Fruit fly (Drosophila melanogaster) whole organism, embryonic: ENCODE results near the gene DEF8.

Experiments
- ATbp ChIP-seq: fragments of 200-800 bp; sonication (Bioruptor generic); optimal IDR thresholded peaks from 2 replicates; lab custom pipeline; 2017; ENCODE audit warnings: missing biosample characterization, mild to moderate bottlenecking, missing genetic modification characterization, missing genetic modification reagents
- Aef1 ChIP-seq: fragments of 200-800 bp; sonication (Bioruptor generic); IDR thresholded peaks from 3 replicates; pipeline ENCODE4 v1.3.6; 2022; ENCODE audit warnings: missing biosample characterization, missing genetic modification characterization
- Blimp-1 ChIP-seq: fragments of 200-800 bp; sonication (Bioruptor generic); optimal IDR thresholded peaks from 3 replicates; lab custom pipeline; 2018; ENCODE audit warnings: missing biosample characterization, missing genetic modification characterization, mild to moderate bottlenecking, moderate library complexity, missing genetic modification reagents
- CG12391 ChIP-seq: fragments of 200-800 bp; sonication (Bioruptor generic); optimal IDR thresholded peaks from 3 replicates; lab custom pipeline; 2018; ENCODE audit warnings: missing biosample characterization, mild to moderate bottlenecking, missing genetic modification characterization, moderate library complexity
- CG12769 ChIP-seq: fragments of 200-800 bp; sonication (Bioruptor generic); optimal IDR thresholded peaks from 2 replicates; lab custom pipeline; 2019; ENCODE audit warnings: missing biosample characterization, mild to moderate bottlenecking, missing genetic modification characterization, moderate library complexity
- CG13296 ChIP-seq: fragments of 200-800 bp; sonication (Bioruptor generic); optimal IDR thresholded peaks from 3 replicates; lab custom pipeline; 2018; ENCODE audit warnings: missing biosample characterization, mild to moderate bottlenecking, missing genetic modification characterization
- CG13775 ChIP-seq: fragments of 200-800 bp; sonication (Bioruptor generic); optimal IDR thresholded peaks from 3 replicates; lab custom pipeline; 2017; ENCODE audit warnings: missing biosample characterization, mild to moderate bottlenecking, missing genetic modification characterization
- CG14710 ChIP-seq: fragments of 200-800 bp; sonication (Bioruptor generic); optimal IDR thresholded peaks from 3 replicates; lab custom pipeline; 2019; ENCODE audit warnings: missing biosample characterization, mild to moderate bottlenecking, missing genetic modification characterization, moderate library complexity
- CG14965 ChIP-seq: fragments of 200-800 bp; sonication (Bioruptor generic); optimal IDR thresholded peaks from 2 replicates; lab custom pipeline; 2016; ENCODE audit warnings: missing biosample characterization, missing genetic modification characterization, borderline replicate concordance
- CG15479 ChIP-seq: fragments of 200-800 bp; sonication (Bioruptor generic); optimal IDR thresholded peaks from 3 replicates; lab custom pipeline; 2019; ENCODE audit warnings: missing biosample characterization, mild to moderate bottlenecking, missing genetic modification characterization, moderate library complexity
- CG18262 ChIP-seq: fragments of 200-800 bp; optimal IDR thresholded peaks from 3 replicates; lab custom pipeline; 2019; ENCODE audit warnings: missing biosample characterization, mild to moderate bottlenecking, missing genetic modification characterization, moderate library complexity
- CG18476 ChIP-seq: fragments of 200-800 bp; sonication (Bioruptor generic); optimal IDR thresholded peaks from 2 replicates; lab custom pipeline; 2016; ENCODE audit warnings: missing biosample characterization, mild to moderate bottlenecking, missing genetic modification characterization
- CG2712 ChIP-seq: fragments of 200-800 bp; optimal IDR thresholded peaks from 3 replicates; lab custom pipeline; 2019; ENCODE audit warnings: missing biosample characterization, mild to moderate bottlenecking, missing genetic modification characterization, moderate library complexity
- CG31441 ChIP-seq: fragments of 200-800 bp; sonication (Bioruptor generic); IDR thresholded peaks from 2 replicates; pipeline ENCODE4 v1.3.6; 2022; ENCODE audit warnings: missing biosample characterization, missing genetic modification characterization
- CG33557 ChIP-seq: fragments of 200-800 bp; sonication (Bioruptor generic); optimal IDR thresholded peaks from 2 replicates; lab custom pipeline; 2019; ENCODE audit warnings: missing biosample characterization, mild to moderate bottlenecking, missing genetic modification characterization, moderate library complexity
- CG7271 ChIP-seq: fragments of 200-800 bp; sonication (Bioruptor generic); optimal IDR thresholded peaks from 2 replicates; lab custom pipeline; 2018; ENCODE audit warnings: missing biosample characterization, mild to moderate bottlenecking, missing genetic modification characterization, moderate library complexity
- CG8388 ChIP-seq: fragments of 200-800 bp; sonication (Bioruptor generic); optimal IDR thresholded peaks from 2 replicates; lab custom pipeline; 2019; ENCODE audit warnings: missing biosample characterization, mild to moderate bottlenecking, missing genetic modification characterization, moderate library complexity
- CG8924 ChIP-seq: fragments of 200-800 bp; optimal IDR thresholded peaks from 3 replicates; lab custom pipeline; 2019; ENCODE audit warnings: missing biosample characterization, mild to moderate bottlenecking, missing genetic modification characterization, moderate library complexity
- CG9727 ChIP-seq: fragments of 200-800 bp; sonication (Bioruptor generic); optimal IDR thresholded peaks from 3 replicates; lab custom pipeline; 2017; ENCODE audit warnings: missing biosample characterization, mild to moderate bottlenecking, missing genetic modification characterization
- CoRest ChIP-seq: fragments of 200-800 bp; sonication (Bioruptor generic); optimal IDR thresholded peaks from 3 replicates; lab custom pipeline; 2018; ENCODE audit warnings: missing biosample characterization, mild to moderate bottlenecking, missing genetic modification characterization, moderate library complexity
- Dll ChIP-seq: fragments of 200-800 bp; sonication (Bioruptor generic); IDR thresholded peaks from 4 replicates; pipeline ENCODE4 v1.3.6; 2022; ENCODE audit warnings: missing biosample characterization, missing genetic modification characterization; ENCODE audit not compliant: partially characterized antibody
- Drgx ChIP-seq: fragments of 200-800 bp; sonication (Bioruptor generic); IDR thresholded peaks from 2 replicates; pipeline ENCODE4 v1.3.6; 2022; ENCODE audit warnings: missing biosample characterization, missing genetic modification characterization
- HLH3B ChIP-seq: fragments of 200-800 bp; sonication (Bioruptor generic); IDR thresholded peaks from 2 replicates; pipeline ENCODE4 v1.3.6; 2022; ENCODE audit warnings: missing biosample characterization, missing genetic modification characterization
- Hey ChIP-seq: fragments of 200-800 bp; sonication (Bioruptor generic); optimal IDR thresholded peaks from 3 replicates; lab custom pipeline; 2018; ENCODE audit warnings: missing biosample characterization, mild to moderate bottlenecking, missing genetic modification characterization
- Hr3 ChIP-seq: fragments of 200-800 bp; sonication (Bioruptor generic); optimal IDR thresholded peaks from 3 replicates; lab custom pipeline; 2016; ENCODE audit warnings: missing biosample characterization, missing genetic modification characterization
- Lpt ChIP-seq: fragments of >200 bp; optimal IDR thresholded peaks from 2 replicates; lab custom pipeline; 2018; ENCODE audit warnings: missing biosample characterization, missing genetic modification characterization
- Oli ChIP-seq: fragments of 200-800 bp; sonication (Bioruptor generic); optimal IDR thresholded peaks from 2 replicates; lab custom pipeline; 2018; ENCODE audit warnings: missing biosample characterization, mild to moderate bottlenecking, missing genetic modification characterization, moderate library complexity
- PHDP ChIP-seq: fragments of 200-800 bp; sonication (Bioruptor generic); optimal IDR thresholded peaks from 3 replicates; lab custom pipeline; 2018; ENCODE audit warnings: missing biosample characterization, mild to moderate bottlenecking, missing genetic modification characterization, moderate library complexity
- Sox100B ChIP-seq: fragments of 200-800 bp; sonication (Bioruptor generic); optimal IDR thresholded peaks from 3 replicates; lab custom pipeline; 2018; ENCODE audit warnings: missing biosample characterization, mild to moderate bottlenecking, missing genetic modification characterization
- Sox102F ChIP-seq: fragments of 200-800 bp; sonication (Bioruptor generic); optimal IDR thresholded peaks from 2 replicates; lab custom pipeline; 2018; ENCODE audit warnings: missing biosample characterization, mild to moderate bottlenecking, missing genetic modification characterization, moderate library complexity
- Sry-δ ChIP-seq: fragments of 200-800 bp; sonication (Bioruptor generic); optimal IDR thresholded peaks from 2 replicates; lab custom pipeline; 2016; ENCODE audit warnings: missing biosample characterization, missing genetic modification characterization
- YL-1 ChIP-seq: fragments of 200-800 bp; sonication (Bioruptor generic); optimal IDR thresholded peaks from 3 replicates; lab custom pipeline; 2017; ENCODE audit warnings: missing biosample characterization, mild to moderate bottlenecking, missing genetic modification characterization
- bsh ChIP-seq, 2 experiments: fragments of 200-800 bp; sonication (Bioruptor generic); optimal IDR thresholded peaks; 2 replicates each; lab custom pipeline; 2017 to 2018; ENCODE audit warnings: mild to moderate bottlenecking in 2 of 2, missing biosample characterization in 2 of 2, missing genetic modification characterization in 2 of 2, moderate library complexity in 1 of 2
- dm ChIP-seq: fragments of 200-800 bp; sonication (Bioruptor generic); optimal IDR thresholded peaks from 3 replicates; lab custom pipeline; 2016; ENCODE audit warnings: missing biosample characterization, missing genetic modification characterization
- gcm ChIP-seq: fragments of 200-800 bp; sonication (Bioruptor generic); optimal IDR thresholded peaks from 2 replicates; lab custom pipeline; 2019; ENCODE audit warnings: missing biosample characterization, mild to moderate bottlenecking, missing genetic modification characterization, moderate library complexity
- gem ChIP-seq: fragments of 200-800 bp; sonication (Bioruptor generic); optimal IDR thresholded peaks from 2 replicates; lab custom pipeline; 2019; ENCODE audit warnings: missing biosample characterization, mild to moderate bottlenecking, missing genetic modification characterization, moderate library complexity
- ham ChIP-seq: fragments of 200-800 bp; sonication (Bioruptor generic); IDR thresholded peaks from 2 replicates; pipeline ENCODE4 v1.3.6; 2022; ENCODE audit warnings: missing biosample characterization, missing genetic modification characterization
- hth ChIP-seq: fragments of >200 bp; optimal IDR thresholded peaks from 2 replicates; lab custom pipeline; 2017; ENCODE audit warnings: inconsistent platforms
- ind ChIP-seq: fragments of 200-800 bp; sonication (Bioruptor generic); optimal IDR thresholded peaks from 3 replicates; lab custom pipeline; 2016; ENCODE audit warnings: missing biosample characterization, missing genetic modification characterization
- klu ChIP-seq: fragments of 200-800 bp; sonication (Bioruptor generic); IDR thresholded peaks from 2 replicates; pipeline ENCODE4 v1.3.6; 2022; ENCODE audit warnings: missing biosample characterization, missing genetic modification characterization
- lola ChIP-seq, 3 experiments: fragments of >200 bp in 2 of 3; fragments of 200-800 bp in 1 of 3; sonication (Bioruptor generic) in 1 of 3; optimal IDR thresholded peaks; 2 replicates each; lab custom pipeline; 2017 to 2019; ENCODE audit warnings: missing biosample characterization in 3 of 3, missing genetic modification characterization in 3 of 3, mild to moderate bottlenecking in 1 of 3, moderate library complexity in 1 of 3
- nerfin-2 ChIP-seq: fragments of 200-800 bp; sonication (Bioruptor generic); IDR thresholded peaks from 2 replicates; pipeline ENCODE4 v1.3.6; 2022; ENCODE audit warnings: missing biosample characterization, missing genetic modification characterization; ENCODE audit not compliant: partially characterized antibody
- p53 ChIP-seq: fragments of 200-800 bp; sonication (Bioruptor generic); optimal IDR thresholded peaks from 2 replicates; lab custom pipeline; 2016; ENCODE audit warnings: missing biosample characterization, missing genetic modification characterization
- row ChIP-seq: fragments of 200-800 bp; sonication (Bioruptor generic); IDR thresholded peaks from 3 replicates; pipeline ENCODE4 v1.3.6; 2022; ENCODE audit warnings: missing biosample characterization, missing genetic modification characterization
- sqz ChIP-seq: fragments of 200-800 bp; sonication (Bioruptor generic); optimal IDR thresholded peaks from 3 replicates; lab custom pipeline; 2018; ENCODE audit warnings: missing biosample characterization, mild to moderate bottlenecking, missing genetic modification characterization
- tio ChIP-seq: fragments of 200-800 bp; sonication (Bioruptor generic); optimal IDR thresholded peaks from 2 replicates; lab custom pipeline; 2017; ENCODE audit warnings: missing biosample characterization, missing genetic modification characterization, inconsistent platforms
- tna ChIP-seq: fragments of 200-800 bp; sonication (Bioruptor generic); IDR thresholded peaks from 2 replicates; pipeline ENCODE4 v1.3.6; 2022; ENCODE audit warnings: missing biosample characterization, missing genetic modification characterization; ENCODE audit not compliant: partially characterized antibody
- trem ChIP-seq: fragments of 200-800 bp; optimal IDR thresholded peaks from 3 replicates; lab custom pipeline; 2019; ENCODE audit warnings: missing biosample characterization, mild to moderate bottlenecking, missing genetic modification characterization, moderate library complexity
- twi ChIP-seq: fragments of 200-800 bp; optimal IDR thresholded peaks from 2 replicates; lab custom pipeline; 2019; ENCODE audit warnings: missing biosample characterization, mild to moderate bottlenecking, missing genetic modification characterization, moderate library complexity

Gene DEF8

DNA sequence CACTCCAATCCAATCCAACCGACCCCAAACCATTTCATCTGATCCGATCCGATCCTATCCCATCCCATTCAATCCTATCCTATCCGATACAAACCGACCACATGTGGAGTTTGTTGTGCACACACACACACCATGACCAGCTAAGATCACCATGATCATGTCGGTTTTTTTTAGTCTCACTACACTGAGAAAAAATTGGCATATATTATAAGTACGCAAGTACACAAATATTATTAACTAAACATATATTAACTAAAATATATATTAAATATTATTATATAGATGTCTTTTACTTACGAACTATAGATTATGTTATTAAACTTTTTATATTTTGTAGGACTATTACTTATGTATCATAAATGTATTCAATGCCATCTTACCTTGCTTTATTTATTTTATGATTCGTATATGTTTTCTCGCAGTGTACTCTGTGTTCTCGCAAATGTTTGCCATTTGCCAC is 30.0 kb upstream of the DEF8 start (continued):
- no peak for TF ChIP-seq klu
- TF ChIP-seq CG13296 (GFP tag; lab: Kevin White, UChicago) = no peak
- TF ChIP-seq CG8388 = peak; percentile 21
- TF ChIP-seq CG18262 (tag; lab: Kevin White, UChicago) = peak; percentile 68
- peak; percentile 56 for TF ChIP-seq trem
- no peak for TF ChIP-seq Aef1 (GFP tag; lab: Robert Waterston, UW)
- TF ChIP-seq CG7271 (tag; lab: Kevin White, UChicago) = peak; percentile 19
- TF ChIP-seq CG13775 = peak; percentile 12
- TF ChIP-seq CG14710 = peak; percentile 49
- peak; percentile 60 for TF ChIP-seq CG31441 (GFP tag; lab: Robert Waterston, UW)
- no peak for TF ChIP-seq ind (GFP tag; lab: Kevin White, UChicago)
- TF ChIP-seq twi = peak; percentile 75
- TF ChIP-seq CG33557 = no peak
- peak; percentile 38 for TF ChIP-seq CG15479 (GFP tag; lab: Kevin White, UChicago)
- TF ChIP-seq CG14965 (GFP tag; lab: Kevin White, UChicago) = no peak
- no peak for TF ChIP-seq gcm (GFP tag; lab: Kevin White, UChicago)
- no peak for TF ChIP-seq Dll (GFP tag; lab: Robert Waterston, UW)
- TF ChIP-seq hth (lab: Kevin White, UChicago) = no peak
- peak; percentile 50 for TF ChIP-seq CG8924 (tag; lab: Kevin White, UChicago)
- peak; percentile 44 for TF ChIP-seq Sox102F (GFP tag; lab: Kevin White, UChicago)
- peak; percentile 21; the same call in 1 of the 3 replicates for TF ChIP-seq row
- no peak for TF ChIP-seq Sry-δ
- no peak for TF ChIP-seq p53 (GFP tag; lab: Kevin White, UChicago)
- TF ChIP-seq gem (tag; lab: Kevin White, UChicago) = peak; percentile 68
- peak; percentile 76 for TF ChIP-seq CG2712
- TF ChIP-seq PHDP (tag; lab: Kevin White, UChicago) = peak; percentile 23
- TF ChIP-seq CG18476 = no peak
- TF ChIP-seq tio = peak; percentile 4
- peak; percentile 55 for TF ChIP-seq CG12391 (tag; lab: Kevin White, UChicago)
- TF ChIP-seq lola (GFP tag; optimal IDR thresholded peaks at IDR 0.05; lab: Kevin White, UChicago) = peak in 1 of 3 experiments; percentile 70
- TF ChIP-seq nerfin-2 (GFP tag; lab: Robert Waterston, UW) = no peak
- TF ChIP-seq tna (GFP tag; lab: Robert Waterston, UW) = no peak
- no peak for TF ChIP-seq ham (GFP tag; lab: Robert Waterston, UW)
- no peak for TF ChIP-seq dm (GFP tag; lab: Kevin White, UChicago)
- TF ChIP-seq bsh (GFP tag; optimal IDR thresholded peaks at IDR 0.05; lab: Kevin White, UChicago) = peak; percentile 31 to 53
- peak; percentile 26 for TF ChIP-seq Oli (tag; lab: Kevin White, UChicago)
- peak; percentile 37 for TF ChIP-seq sqz (GFP tag; lab: Kevin White, UChicago)
- TF ChIP-seq Blimp-1 (GFP tag; lab: Kevin White, UChicago) = peak; percentile 26
- TF ChIP-seq Hey = no peak
- peak; percentile 53 for TF ChIP-seq CoRest (tag; lab: Kevin White, UChicago)
- no peak for TF ChIP-seq ATbp (GFP tag; lab: Kevin White, UChicago)
- no peak for TF ChIP-seq HLH3B (GFP tag; lab: Robert Waterston, UW)
- TF ChIP-seq Sox100B (GFP tag; lab: Kevin White, UChicago) = peak; percentile 50
- no peak for TF ChIP-seq Lpt (GFP tag; lab: Kevin White, UChicago)
- TF ChIP-seq CG9727 (GFP tag; lab: Kevin White, UChicago) = peak; percentile 61
- no peak for TF ChIP-seq Hr3 (GFP tag; lab: Kevin White, UChicago)
- TF ChIP-seq CG12769 (tag; lab: Kevin White, UChicago) = no peak
- TF ChIP-seq Drgx (GFP tag; lab: Robert Waterston, UW) = 0 out of 2 replicates have a peak, but pooled peaks have one; percentile 18
- TF ChIP-seq YL-1 = no peak
